Worm (Caenorhabditis elegans): ENCODE data around the gene tram-1.

DNA sequence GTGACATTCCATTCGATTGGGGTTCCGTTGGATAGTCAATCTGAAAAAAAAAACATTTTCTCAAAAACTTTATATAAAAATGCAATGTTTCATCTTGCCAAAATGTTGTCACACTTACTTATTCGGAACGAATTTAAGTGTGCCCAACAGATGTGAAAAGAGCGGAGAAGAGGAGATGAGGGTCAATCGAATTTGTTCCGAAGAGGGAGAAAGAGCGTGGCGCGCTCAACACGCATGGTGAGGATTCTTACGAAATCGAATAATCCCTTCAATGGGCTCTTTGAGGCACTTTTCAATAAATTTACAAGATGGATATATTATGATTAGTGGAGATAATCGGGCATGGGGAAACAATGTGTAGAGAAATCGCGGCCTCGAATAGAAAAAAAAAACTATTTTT is 50.3 kb downstream of the tram-1 start:
- TF ChIP-seq fos-1 (tag; optimal IDR thresholded peaks at IDR 0.05) = no peak
- TF ChIP-seq aha-1 (tag) = peak; percentile 20
- TF ChIP-seq daf-12 (tag; optimal IDR thresholded peaks at IDR 0.05) = no peak
- TF ChIP-seq mep-1 (tag; optimal IDR thresholded peaks at IDR 0.05) = no peak
- TF ChIP-seq F37D6.2 (tag; optimal IDR thresholded peaks at IDR 0.05) = no peak
- no peak for TF ChIP-seq egl-27 (tag; optimal IDR thresholded peaks at IDR 0.05)
- no peak for TF ChIP-seq lin-15B (tag; optimal IDR thresholded peaks at IDR 0.05)
- TF ChIP-seq nhr-11 (tag; optimal IDR thresholded peaks at IDR 0.05) = no peak
- TF ChIP-seq lin-39 (tag; optimal IDR thresholded peaks at IDR 0.05) = no peak
- no peak for TF ChIP-seq F49E8.2 (tag; optimal IDR thresholded peaks at IDR 0.05; ENCODE audit: borderline replicate concordance)
- TF ChIP-seq lsy-2 (tag; optimal IDR thresholded peaks at IDR 0.05) = no peak

All from whole organism, L4 larva.